Worm (Caenorhabditis elegans): Measurements from ENCODE around the gene txt-9.

- TF ChIP-seq nhr-11 (tag; optimal IDR thresholded peaks at IDR 0.05) (no peak), nhr-10 (tag; optimal IDR thresholded peaks at IDR 0.05) (no peak), alr-1 (tag; optimal IDR thresholded peaks at IDR 0.05) (no peak), fos-1 (tag; optimal IDR thresholded peaks at IDR 0.05) (no peak), skn-1 (tag; optimal IDR thresholded peaks at IDR 0.05) (no peak), aly-2 (tag; optimal IDR thresholded peaks at IDR 0.05) (no peak), ztf-11 (tag; optimal IDR thresholded peaks at IDR 0.05) (no peak), mdl-1 (tag; optimal IDR thresholded peaks at IDR 0.05) (no peak), lin-13 (GFP tag; optimal IDR thresholded peaks at IDR 0.05) (no peak), ceh-82 (tag; optimal IDR thresholded peaks at IDR 0.05) (no peak), lin-39 (tag; optimal IDR thresholded peaks at IDR 0.05) (no peak), ztf-4 (tag; optimal IDR thresholded peaks at IDR 0.05) (no peak), egl-27 (tag; optimal IDR thresholded peaks at IDR 0.05) (no peak), nhr-12 (tag; optimal IDR thresholded peaks at IDR 0.05) (no peak)
These were observed 35.7 kb upstream of the txt-9 start, which contains the start of gene F33G12.6 for ce11 chrII:5049865-5050342.
